Fruit fly (Drosophila melanogaster): ENCODE data around the gene snf.

dm6 chrX:5308963-5309362 lies at the start of gene snf, which contains the start of gene Cdk7:
- TF ChIP-seq ttk (optimal IDR thresholded peaks at IDR 0.05) (no peak), Sin3A (optimal IDR thresholded peaks at IDR 0.05) (no peak)
